Worm (Caenorhabditis elegans) whole organism, L4 larva: ENCODE results near the gene F44D12.2.

Experiments used
- T26A8.4 ChIP-seq: fragments of 200-800 bp; sonication (Bioruptor generic); IDR thresholded peaks from 2 replicates; pipeline ENCODE4 v1.3.6; 2022; ENCODE audit warnings: missing genetic modification characterization, missing compliant biosample characterization
- aha-1 ChIP-seq: fragments of 150-350 bp; peaks from one replicate; lab custom pipeline; 2014; ENCODE audit warnings: missing biosample characterization, missing genetic modification characterization
- aly-2 ChIP-seq: sonication (generic microtip); optimal IDR thresholded peaks from 2 replicates; lab custom pipeline; 2018; ENCODE audit warnings: missing biosample characterization, missing genetic modification characterization
- ceh-20 ChIP-seq: fragments of 200-800 bp; sonication (Bioruptor generic); IDR thresholded peaks from 2 replicates; pipeline ENCODE4 v1.3.6; 2022; ENCODE audit warnings: missing genetic modification reagents, missing genetic modification characterization, missing compliant biosample characterization
- daf-19 ChIP-seq: fragments of 200-800 bp; sonication (Bioruptor generic); conservative IDR thresholded peaks from 2 replicates; pipeline ENCODE4 v1.3.6; 2022; ENCODE audit warnings: missing genetic modification characterization, missing compliant biosample characterization
- hif-1 ChIP-seq, 2 experiments: sonication (generic microtip); optimal IDR thresholded peaks; 2 replicates each; lab custom pipeline; 2016 to 2017; ENCODE audit warnings: missing compliant biosample characterization in 2 of 2, missing genetic modification characterization in 2 of 2, missing genetic modification reagents in 2 of 2, missing genotype in 2 of 2, mild to moderate bottlenecking in 1 of 2
- hmg-1.1 ChIP-seq: fragments of 200-800 bp; sonication (Bioruptor generic); IDR thresholded peaks from 2 replicates; pipeline ENCODE4 v1.3.6; 2022; ENCODE audit warnings: missing genetic modification reagents, missing genetic modification characterization, missing compliant biosample characterization
- lin-39 ChIP-seq: fragments of 150-350 bp; optimal IDR thresholded peaks from 2 replicates; lab custom pipeline; 2014; ENCODE audit warnings: missing biosample characterization, missing genetic modification reagents, missing genetic modification characterization
- nhr-111 ChIP-seq: fragments of 200-800 bp; sonication (Bioruptor generic); optimal IDR thresholded peaks from 2 replicates; lab custom pipeline; 2018; ENCODE audit warnings: mild to moderate bottlenecking, missing genetic modification characterization, missing compliant biosample characterization
- nhr-28 ChIP-seq: fragments of 150-350 bp; optimal IDR thresholded peaks from 2 replicates; lab custom pipeline; 2014; ENCODE audit warnings: missing biosample characterization, missing genetic modification characterization
- nhr-76 ChIP-seq: fragments of 150-350 bp; optimal IDR thresholded peaks from 2 replicates; lab custom pipeline; 2014; ENCODE audit warnings: missing biosample characterization, missing genetic modification characterization
- snpc-4 ChIP-seq: fragments of 150-350 bp; optimal IDR thresholded peaks from 2 replicates; lab custom pipeline; 2014; ENCODE audit warnings: missing biosample characterization, missing genetic modification characterization
- vab-7 ChIP-seq: fragments of 200-800 bp; sonication (Bioruptor generic); IDR thresholded peaks from 2 replicates; pipeline ENCODE4 v1.3.6; 2022; ENCODE audit warnings: missing genetic modification reagents, missing genetic modification characterization, missing compliant biosample characterization
- ztf-11 ChIP-seq: fragments of 150-350 bp; optimal IDR thresholded peaks from 2 replicates; lab custom pipeline; 2014; ENCODE audit warnings: missing biosample characterization, missing genetic modification characterization

DNA sequence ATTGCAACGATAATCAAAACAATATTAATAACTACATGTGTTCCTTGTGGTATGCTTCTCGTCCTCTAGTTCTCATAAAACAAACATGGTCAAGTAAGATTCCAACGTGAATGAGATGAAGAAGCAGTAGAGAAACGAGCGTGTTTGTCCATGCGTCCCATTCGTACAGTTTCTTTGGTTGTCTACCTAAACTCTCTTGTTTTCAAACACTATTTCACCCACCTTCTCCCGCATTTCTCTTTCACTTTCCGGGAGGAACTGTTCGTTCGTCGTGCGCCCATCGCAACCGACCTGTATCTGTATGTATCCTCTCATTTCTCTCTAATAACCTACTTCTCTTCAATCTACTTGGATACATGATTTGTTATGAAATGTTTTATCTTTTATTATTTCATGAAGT, 9.8 kb downstream of the F44D12.2 start:
- no peak for TF ChIP-seq aha-1 (tag; lab: Kevin White, UChicago)
- TF ChIP-seq T26A8.4 (GFP tag; lab: Robert Waterston, UW), result no peak
- no peak for TF ChIP-seq aly-2
- no peak for TF ChIP-seq daf-19 (GFP tag; lab: Robert Waterston, UW)
- TF ChIP-seq hmg-1.1 (GFP tag; lab: Robert Waterston, UW), result 0 out of 2 replicates have a peak, but pooled peaks have one; percentile 50
- peak; percentile 74 for TF ChIP-seq nhr-28 (tag; lab: Kevin White, UChicago)
- TF ChIP-seq hif-1 (tag; optimal IDR thresholded peaks at IDR 0.05; lab: Kevin White, UChicago), result no peak
- TF ChIP-seq nhr-76 (tag; lab: Kevin White, UChicago), result no peak
- TF ChIP-seq ztf-11, result no peak
- TF ChIP-seq snpc-4, result no peak
- no peak for TF ChIP-seq ceh-20 (GFP tag; lab: Robert Waterston, UW)
- TF ChIP-seq lin-39 (tag; lab: Kevin White, UChicago), result no peak
- TF ChIP-seq nhr-111 (GFP tag; lab: Kevin White, UChicago), result no peak
- no peak for TF ChIP-seq vab-7 (GFP tag; lab: Robert Waterston, UW)
